Fruit fly (Drosophila melanogaster): ENCODE measurements around the gene CG15023.

The CG15023 gene

dm6 chr3L:4431111-4431730, 30.1 kb downstream of the CG15023 start:
- TF ChIP-seq CG10348 (GFP tag; IDR thresholded peaks at IDR 0.05) (no peak), CG13204 (GFP tag; optimal IDR thresholded peaks at IDR 0.05) (no peak), CG34367 (tag; optimal IDR thresholded peaks at IDR 0.05) (no peak), CG14655 (GFP tag; optimal IDR thresholded peaks at IDR 0.05) (no peak), fd96Ca (GFP tag; IDR thresholded peaks at IDR 0.05) (no peak), CG12605 (GFP tag; IDR thresholded peaks at IDR 0.05) (no peak), Pif1A (GFP tag; optimal IDR thresholded peaks at IDR 0.05) (no peak), EcR (GFP tag; optimal IDR thresholded peaks at IDR 0.05) (no peak)

- TF ChIP-seq CG14655 (GFP tag; optimal IDR thresholded peaks at IDR 0.05) (no peak), gl (tag; optimal IDR thresholded peaks at IDR 0.05) (no peak), fd96Ca (GFP tag; IDR thresholded peaks at IDR 0.05) (no peak), Ets98B (GFP tag; IDR thresholded peaks at IDR 0.05) (no peak), CG32121 (GFP tag; IDR thresholded peaks at IDR 0.05) (no peak), CG17806 (tag; optimal IDR thresholded peaks at IDR 0.05) (no peak), CG34367 (tag; optimal IDR thresholded peaks at IDR 0.05) (no peak), CG10348 (GFP tag; IDR thresholded peaks at IDR 0.05) (no peak), CG15710 (tag; optimal IDR thresholded peaks at IDR 0.05) (no peak), Snoo (tag; optimal IDR thresholded peaks at IDR 0.05) (no peak), rn (GFP tag; IDR thresholded peaks at IDR 0.05) (no peak), CG9948 (tag; optimal IDR thresholded peaks at IDR 0.05) (no peak), Pif1A (GFP tag; optimal IDR thresholded peaks at IDR 0.05) (no peak), EcR (GFP tag; optimal IDR thresholded peaks at IDR 0.05) (no peak), CG8159 (tag; optimal IDR thresholded peaks at IDR 0.05) (no peak), CG13204 (GFP tag; optimal IDR thresholded peaks at IDR 0.05) (no peak), Pif1B (GFP tag; optimal IDR thresholded peaks at IDR 0.05) (no peak), CG8301 (tag; optimal IDR thresholded peaks at IDR 0.05) (no peak), D1 (tag; optimal IDR thresholded peaks at IDR 0.05) (no peak)
Observed at dm6 chr3L:4430331-4430730, 31.0 kb downstream of the CG15023 start.

dm6 chr3L:4428918-4429546, 32.3 kb downstream of the CG15023 start, which contains the start of gene nAChRbeta1:
Gene nAChRbeta1, plus strand, starts transcription at chr3L:4429349.
- TF ChIP-seq CG12605 (GFP tag; IDR thresholded peaks at IDR 0.05) (no peak), CG15710 (tag; optimal IDR thresholded peaks at IDR 0.05) (no peak)

- TF ChIP-seq CG9948 (tag; optimal IDR thresholded peaks at IDR 0.05) = no peak
Observed at dm6 chr3L:4426581-4426980, 34.7 kb downstream of the CG15023 start.

dm6 chr3L:4421362-4421761, 39.9 kb downstream of the CG15023 start, which contains the start of gene CG15020:
Gene CG15020, plus strand, starts transcription at chr3L:4421662.
- TF ChIP-seq Pif1A (GFP tag; optimal IDR thresholded peaks at IDR 0.05) (no peak), CG10348 (GFP tag; IDR thresholded peaks at IDR 0.05) (no peak), CG4496 (GFP tag; IDR thresholded peaks at IDR 0.05) (0 out of 3 replicates have a peak, but pooled peaks have one; percentile 10), CG32121 (GFP tag; IDR thresholded peaks at IDR 0.05) (no peak), fd96Ca (GFP tag; IDR thresholded peaks at IDR 0.05) (no peak), Snoo (tag; optimal IDR thresholded peaks at IDR 0.05) (no peak), CG15710 (tag; optimal IDR thresholded peaks at IDR 0.05) (no peak), CG14655 (GFP tag; optimal IDR thresholded peaks at IDR 0.05) (peak; percentile 56)

- peak; percentile 46; the same call in 1 of the 3 replicates for TF ChIP-seq fd96Ca (GFP tag; IDR thresholded peaks at IDR 0.05)
- TF ChIP-seq Ets98B (GFP tag; IDR thresholded peaks at IDR 0.05) = no peak
Observed at dm6 chr3L:4417543-4417942, 43.8 kb downstream of the CG15023 start.

dm6 chr3L:4417068-4417467, 44.2 kb downstream of the CG15023 start:
- TF ChIP-seq CG32121 (GFP tag; IDR thresholded peaks at IDR 0.05) (no peak), CG9948 (tag; optimal IDR thresholded peaks at IDR 0.05) (no peak), Pif1A (GFP tag; optimal IDR thresholded peaks at IDR 0.05) (no peak), CG8159 (tag; optimal IDR thresholded peaks at IDR 0.05) (no peak), CG8301 (tag; optimal IDR thresholded peaks at IDR 0.05) (no peak), CG14655 (GFP tag; optimal IDR thresholded peaks at IDR 0.05) (no peak), CG13204 (GFP tag; optimal IDR thresholded peaks at IDR 0.05) (no peak)

All from whole organism, pupa.